Fruit fly (Drosophila melanogaster): ENCODE measurements around the gene Elo68beta.

The Elo68beta gene

dm6 chr3L:11118627-11119395 lies 17.3 kb upstream of the Elo68beta start (continued):
- TF ChIP-seq CG8281 (tag; optimal IDR thresholded peaks at IDR 0.05) (peak; percentile 64), GATAe (GFP tag; conservative IDR thresholded peaks at IDR 0.05) (no peak), Bteb2 (GFP tag; optimal IDR thresholded peaks at IDR 0.05) (peak; percentile 41), Side (GFP tag; optimal IDR thresholded peaks at IDR 0.05) (peak; percentile 80), schlank (tag; optimal IDR thresholded peaks at IDR 0.05) (peak; percentile 85), vvl (GFP tag; IDR thresholded peaks at IDR 0.05) (peak; percentile 75; the same call in 1 of the 2 replicates), ATbp (GFP tag; optimal IDR thresholded peaks at IDR 0.05) (peak; percentile 94), CG6791 (GFP tag; IDR thresholded peaks at IDR 0.05; ENCODE audit: partially characterized antibody) (no peak), mld (GFP tag; IDR thresholded peaks at IDR 0.05; ENCODE audit: partially characterized antibody) (no peak), CG10654 (GFP tag; optimal IDR thresholded peaks at IDR 0.05) (peak; percentile 8), CG32532 (GFP tag; IDR thresholded peaks at IDR 0.05) (peak; percentile 38; the same call in 1 of the 2 replicates), CG12744 (GFP tag; optimal IDR thresholded peaks at IDR 0.05) (peak; percentile 69), Asciz (GFP tag; optimal IDR thresholded peaks at IDR 0.05) (peak; percentile 84), CTCF (GFP tag; optimal IDR thresholded peaks at IDR 0.05) (peak; percentile 6), NC2α (GFP tag; optimal IDR thresholded peaks at IDR 0.05) (peak; percentile 69), CG4360 (GFP tag; IDR thresholded peaks at IDR 0.05) (peak; percentile 96), tgo (GFP tag; IDR thresholded peaks at IDR 0.05) (peak; percentile 27; the same call in 1 of the 3 replicates), CG17568 (GFP tag; optimal IDR thresholded peaks at IDR 0.05) (peak; percentile 90), gcm2 (GFP tag; optimal IDR thresholded peaks at IDR 0.05) (peak; percentile 60), ci (GFP tag; IDR thresholded peaks at IDR 0.05) (peak; percentile 92), CG2889 (GFP tag; IDR thresholded peaks at IDR 0.05) (no peak), CG1602 (GFP tag; optimal IDR thresholded peaks at IDR 0.05) (peak; percentile 44), ato (GFP tag; IDR thresholded peaks at IDR 0.05; ENCODE audit: partially characterized antibody) (no peak), YL-1 (GFP tag; optimal IDR thresholded peaks at IDR 0.05) (peak; percentile 91), stwl (tag; optimal IDR thresholded peaks at IDR 0.05) (peak; percentile 47), gem (tag; optimal IDR thresholded peaks at IDR 0.05) (peak; percentile 63), CG16863 (GFP tag; optimal IDR thresholded peaks at IDR 0.05) (peak; percentile 54), Ptx1 (GFP tag; IDR thresholded peaks at IDR 0.05) (no peak), fd102C (GFP tag; optimal IDR thresholded peaks at IDR 0.05) (peak; percentile 88), cad (GFP tag; optimal IDR thresholded peaks at IDR 0.05) (no peak), CG43689 (GFP tag; IDR thresholded peaks at IDR 0.05) (no peak), eve (GFP tag; optimal IDR thresholded peaks at IDR 0.05) (no peak), br (optimal IDR thresholded peaks at IDR 0.05) (no peak), pho (GFP tag; optimal IDR thresholded peaks at IDR 0.05) (peak; percentile 69), fd3F (GFP tag; optimal IDR thresholded peaks at IDR 0.05) (peak; percentile 61), CG11696 (GFP tag; IDR thresholded peaks at IDR 0.05) (0 out of 2 replicates have a peak, but pooled peaks have one; percentile 26), CG11504 (tag; optimal IDR thresholded peaks at IDR 0.05) (peak; percentile 30), Tbp (GFP tag; optimal IDR thresholded peaks at IDR 0.05) (no peak), rib (GFP tag; IDR thresholded peaks at IDR 0.05) (peak; percentile 89), oc (tag; optimal IDR thresholded peaks at IDR 0.05) (no peak), nau (GFP tag; optimal IDR thresholded peaks at IDR 0.05) (peak; percentile 83), Lim3 (GFP tag; IDR thresholded peaks at IDR 0.05) (no peak), Hr51 (GFP tag; optimal IDR thresholded peaks at IDR 0.05) (peak; percentile 48 to 76), CrebB (tag; optimal IDR thresholded peaks at IDR 0.05) (peak; percentile 88), Fer1 (GFP tag; optimal IDR thresholded peaks at IDR 0.05) (peak; percentile 91), usp (GFP tag; optimal IDR thresholded peaks at IDR 0.05) (no peak), ab (GFP tag; optimal IDR thresholded peaks at IDR 0.05) (no peak), unpg (GFP tag; optimal IDR thresholded peaks at IDR 0.05) (peak; percentile 61), E2f1 (GFP tag; IDR thresholded peaks at IDR 0.05) (no peak; the same call in 1 of the 2 replicates), CG11695 (GFP tag; IDR thresholded peaks at IDR 0.05) (peak; percentile 57; the same call in 1 of the 3 replicates)
